Fruit fly (Drosophila melanogaster) whole organism, wandering third instar larva: Measurements from ENCODE around the gene beta-Man.

ENCODE experiments used
- Hr78 ChIP-seq: fragments of >200 bp; optimal IDR thresholded peaks from 2 replicates; lab custom pipeline; 2017; ENCODE audit warnings: missing biosample characterization, missing genetic modification characterization
- h ChIP-seq: fragments of 200-800 bp; sonication (Bioruptor generic); optimal IDR thresholded peaks from 3 replicates; lab custom pipeline; 2016; ENCODE audit warnings: missing biosample characterization, mild to moderate bottlenecking, missing genetic modification characterization
- sage ChIP-seq: fragments of 200-800 bp; sonication (Bioruptor generic); optimal IDR thresholded peaks from 2 replicates; lab custom pipeline; 2016; ENCODE audit warnings: missing biosample characterization, mild to moderate bottlenecking, missing genetic modification characterization

DNA sequence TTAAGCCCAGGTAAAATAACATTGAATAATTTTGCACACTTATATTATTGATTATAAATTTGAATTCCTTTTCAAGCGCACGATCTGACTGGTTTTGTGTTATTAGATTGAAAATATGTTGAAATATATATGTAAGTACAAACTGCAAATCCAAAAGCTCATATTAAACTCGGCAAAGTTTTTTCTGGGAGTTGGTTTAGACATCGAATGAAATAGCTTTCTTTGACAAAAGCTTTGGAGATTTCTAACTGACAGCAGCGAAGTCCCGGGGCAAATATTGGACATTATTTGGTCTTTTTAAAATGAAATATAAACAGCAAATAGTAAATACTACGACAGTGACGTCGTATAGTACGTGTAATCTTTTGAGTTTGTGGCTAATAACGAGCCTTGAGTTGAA lies 54.2 kb downstream of the beta-Man start, which contains the start of gene TwdlG:
- TF ChIP-seq Hr78 (GFP tag; lab: Kevin White, UChicago): no peak
- TF ChIP-seq h (GFP tag; lab: Kevin White, UChicago): no peak
- no peak for TF ChIP-seq sage (GFP tag; lab: Kevin White, UChicago)
